Worm (Caenorhabditis elegans): Measurements from ENCODE around the gene bmk-1.

The bmk-1 gene

DNA sequence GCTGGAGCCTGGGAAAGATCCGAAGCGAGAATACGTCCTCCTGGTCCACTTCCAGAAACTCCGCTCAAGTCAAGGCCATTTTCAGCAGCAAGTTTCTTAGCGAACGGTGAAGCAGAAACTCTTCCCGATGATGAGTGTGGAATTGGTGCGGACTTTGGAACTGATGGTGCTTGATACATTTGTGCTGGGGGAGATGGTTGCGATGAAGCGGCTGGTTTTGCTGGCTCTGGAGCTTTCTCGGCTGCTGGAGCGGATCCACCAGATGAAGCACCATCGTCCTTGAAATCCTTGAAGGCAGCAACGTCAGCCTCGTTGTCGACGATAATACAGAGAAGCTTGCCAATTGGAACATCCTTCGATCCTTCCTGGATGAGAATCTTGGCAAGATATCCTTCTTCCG, 10.3 kb downstream of the bmk-1 start:
- TF ChIP-seq unc-62 (GFP tag; optimal IDR thresholded peaks at IDR 0.05), result no peak

- no peak for TF ChIP-seq unc-62 (GFP tag; optimal IDR thresholded peaks at IDR 0.05)
Measured at ce11 chrV:14440841-14441240, 15.9 kb downstream of the bmk-1 start, which contains the start of gene F23B12.4. TSS of gene F23B12.4 (plus strand) at chrV:14441141.

- no peak for TF ChIP-seq unc-62 (GFP tag; optimal IDR thresholded peaks at IDR 0.05)
Measured at ce11 chrV:14439236-14439635, 17.5 kb downstream of the bmk-1 start.

ce11 chrV:14438099-14438739, 18.6 kb downstream of the bmk-1 start:
- no peak for TF ChIP-seq unc-62 (GFP tag; optimal IDR thresholded peaks at IDR 0.05)

DNA sequence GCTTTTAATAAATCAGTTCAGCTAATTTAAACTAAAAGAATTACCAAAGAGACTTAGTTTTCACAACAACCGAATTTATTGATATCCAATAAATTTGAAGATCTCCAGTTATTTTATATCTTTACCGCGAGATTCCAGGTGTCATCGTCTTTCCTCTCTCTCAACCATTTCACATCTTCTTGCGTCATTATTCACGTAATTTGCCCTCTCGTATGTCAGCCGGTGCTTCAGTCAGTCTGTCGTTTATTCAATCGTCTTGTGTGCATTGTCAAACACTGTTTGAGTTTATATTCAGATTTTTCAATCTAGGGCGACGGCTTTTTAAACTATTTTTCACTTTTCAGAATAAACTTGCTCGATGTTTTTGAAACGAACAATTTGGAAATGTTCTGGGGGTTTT, 19.4 kb downstream of the bmk-1 start:
- no peak for TF ChIP-seq unc-62 (GFP tag; optimal IDR thresholded peaks at IDR 0.05)

DNA sequence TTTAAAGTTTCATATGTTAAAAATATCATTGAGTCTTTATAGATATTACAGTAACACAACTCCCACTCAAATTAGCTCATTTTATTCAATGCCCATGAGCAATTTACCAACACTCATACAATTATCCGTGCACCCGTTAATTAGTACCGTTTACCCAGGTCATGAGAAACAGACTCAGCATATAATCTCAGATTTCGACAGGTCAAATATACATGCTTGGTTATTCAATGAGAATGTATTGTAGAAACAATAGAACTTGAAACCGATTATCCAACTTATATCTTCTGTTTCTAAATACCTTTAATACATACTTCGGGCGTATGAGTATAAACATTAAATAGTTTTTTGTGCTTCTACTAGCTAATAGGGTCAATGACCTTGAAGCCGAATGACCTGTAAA, 20.6 kb downstream of the bmk-1 start:
- TF ChIP-seq unc-62 (GFP tag; optimal IDR thresholded peaks at IDR 0.05), result no peak

DNA sequence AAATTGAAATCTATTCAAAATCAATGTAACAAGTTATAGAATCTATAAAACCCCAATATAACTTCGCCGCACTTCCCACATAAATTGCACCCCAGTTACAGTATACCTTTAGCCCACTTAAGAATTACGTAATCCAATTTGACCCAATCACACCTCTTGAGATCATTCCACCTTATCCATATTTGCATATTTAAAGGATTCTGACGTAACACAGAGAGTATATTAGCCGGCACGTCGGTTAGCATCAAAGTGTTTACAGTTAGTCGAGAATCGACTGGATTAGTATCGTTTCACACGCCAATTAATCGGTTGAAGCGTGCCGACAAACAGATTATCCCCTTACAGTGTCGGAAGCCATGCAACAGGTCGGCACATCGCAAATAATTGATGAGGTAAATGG, 23.2 kb downstream of the bmk-1 start:
- no peak for TF ChIP-seq unc-62 (GFP tag; optimal IDR thresholded peaks at IDR 0.05)

ce11 chrV:14432259-14432658, 24.5 kb downstream of the bmk-1 start, which contains the start of gene egl-1:
TSS of gene egl-1 (minus strand) at chrV:14432359.
- no peak for TF ChIP-seq unc-62 (GFP tag; optimal IDR thresholded peaks at IDR 0.05)

DNA sequence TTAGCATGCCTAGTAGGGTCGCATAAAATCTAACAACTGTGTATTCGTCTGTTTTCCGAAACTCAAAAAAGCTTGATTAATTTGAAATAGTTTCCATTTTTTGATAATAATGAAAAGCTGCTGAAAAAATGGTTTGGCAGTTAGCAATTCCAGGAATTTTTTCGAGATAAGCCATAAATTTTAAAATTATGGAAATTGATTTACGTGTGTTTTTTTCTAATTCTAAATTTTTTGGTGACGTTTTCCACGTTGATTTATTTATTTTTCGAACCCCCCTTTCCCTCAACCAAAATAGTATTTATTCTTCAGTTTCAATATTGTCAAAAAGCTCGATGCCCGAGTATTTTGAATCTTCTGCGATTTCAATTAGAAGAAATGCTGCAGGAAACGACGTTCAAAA, 27.9 kb downstream of the bmk-1 start, which contains the start of gene F23B12.1:
Gene F23B12.1 (plus strand): TSS at position 301 of the 400 bp plus-strand sequence.
- no peak for TF ChIP-seq unc-62 (GFP tag; optimal IDR thresholded peaks at IDR 0.05)

DNA sequence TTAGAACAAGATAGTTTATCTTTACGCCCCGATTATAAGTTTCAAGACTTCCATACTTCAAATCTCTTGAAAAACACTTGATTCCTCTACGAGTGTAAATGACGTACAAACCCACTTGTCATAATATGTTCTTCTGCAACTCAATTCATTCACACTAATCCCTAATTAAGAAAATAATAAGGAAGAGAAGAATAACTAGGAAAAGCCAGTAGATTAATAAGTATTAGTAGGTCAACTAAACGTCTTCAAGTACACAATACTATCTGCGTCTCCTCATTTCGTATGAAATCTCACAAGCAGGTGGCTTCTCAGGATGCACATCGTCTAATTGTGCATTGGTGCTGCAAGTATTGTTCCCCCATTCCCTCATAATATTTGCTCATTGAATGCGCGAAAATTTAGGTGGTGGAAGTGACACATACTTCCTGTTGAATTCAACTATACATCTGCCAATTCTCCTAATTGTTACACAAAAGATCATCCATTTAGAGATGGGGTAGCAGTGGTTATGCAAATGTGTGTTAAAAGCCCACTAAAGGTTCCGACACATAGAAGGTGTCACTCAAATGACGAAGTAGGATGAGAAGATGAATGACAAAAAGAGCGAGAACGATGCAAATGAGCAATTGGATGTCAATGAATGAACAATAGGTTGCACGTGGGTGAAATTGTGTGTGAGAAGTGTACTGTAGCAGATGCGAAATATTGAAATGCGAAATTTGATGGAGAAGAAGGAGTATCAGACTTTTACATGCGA, 29.5 kb downstream of the bmk-1 start:
- TF ChIP-seq unc-62 (GFP tag; optimal IDR thresholded peaks at IDR 0.05), result no peak

DNA sequence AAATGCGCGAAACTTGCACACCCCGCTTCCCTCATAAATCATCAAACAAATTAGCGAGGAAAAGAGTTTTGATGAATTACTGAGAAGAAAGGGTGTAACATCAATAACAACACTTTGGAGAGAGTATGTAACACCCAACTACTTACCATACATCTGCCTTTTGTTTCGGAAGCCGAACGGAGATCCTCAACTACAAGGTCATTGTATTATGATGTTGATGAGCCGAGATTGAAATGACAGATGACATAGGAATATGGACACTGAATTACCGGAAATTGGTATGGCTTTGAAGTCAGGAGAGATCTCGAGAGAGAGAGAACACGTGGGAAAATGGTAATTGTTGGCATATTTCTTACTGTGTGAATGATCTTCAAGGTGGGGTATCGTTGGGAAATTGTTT, 30.8 kb downstream of the bmk-1 start:
- TF ChIP-seq unc-62 (GFP tag; optimal IDR thresholded peaks at IDR 0.05), result no peak

- TF ChIP-seq unc-62 (GFP tag; optimal IDR thresholded peaks at IDR 0.05), result no peak
Measured at ce11 chrV:14424958-14425492, 31.8 kb downstream of the bmk-1 start, which contains the start of gene rrsr-1. TSS of gene rrsr-1 (minus strand) at chrV:14425008.

- TF ChIP-seq unc-62 (GFP tag; optimal IDR thresholded peaks at IDR 0.05), result no peak
Measured at ce11 chrV:14423268-14423667, 33.5 kb downstream of the bmk-1 start, which contains the start of gene rpoa-12. TSS of gene rpoa-12 (minus strand) at chrV:14423304.

ce11 chrV:14422317-14422716, 34.5 kb downstream of the bmk-1 start, which contains the start of gene pas-1:
TSS of gene pas-1 (minus strand) at chrV:14422618.
- TF ChIP-seq unc-62 (GFP tag; optimal IDR thresholded peaks at IDR 0.05), result no peak

DNA sequence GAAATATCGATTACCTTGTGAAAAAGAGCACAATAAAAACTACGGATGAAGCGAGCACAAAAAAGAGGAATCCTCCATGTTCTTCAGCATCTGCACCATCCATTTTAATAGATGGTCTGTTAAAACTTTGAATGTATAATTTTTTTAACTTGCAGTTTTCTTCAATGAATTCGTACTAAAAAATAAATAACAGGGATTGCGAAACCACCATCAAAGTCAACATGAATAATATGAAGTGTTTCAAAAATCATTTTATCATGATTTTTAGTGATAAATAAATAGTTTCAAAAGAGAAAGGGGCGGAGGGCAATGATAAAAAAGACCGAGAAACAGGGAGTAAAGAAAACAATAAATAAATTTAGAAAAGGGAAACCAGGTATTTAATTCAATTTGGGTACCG, 35.5 kb downstream of the bmk-1 start, which contains the start of gene dhs-22:
Gene dhs-22 (minus strand): TSS at position 116 of the 400 bp plus-strand sequence.
- TF ChIP-seq unc-62 (GFP tag; optimal IDR thresholded peaks at IDR 0.05), result no peak

DNA sequence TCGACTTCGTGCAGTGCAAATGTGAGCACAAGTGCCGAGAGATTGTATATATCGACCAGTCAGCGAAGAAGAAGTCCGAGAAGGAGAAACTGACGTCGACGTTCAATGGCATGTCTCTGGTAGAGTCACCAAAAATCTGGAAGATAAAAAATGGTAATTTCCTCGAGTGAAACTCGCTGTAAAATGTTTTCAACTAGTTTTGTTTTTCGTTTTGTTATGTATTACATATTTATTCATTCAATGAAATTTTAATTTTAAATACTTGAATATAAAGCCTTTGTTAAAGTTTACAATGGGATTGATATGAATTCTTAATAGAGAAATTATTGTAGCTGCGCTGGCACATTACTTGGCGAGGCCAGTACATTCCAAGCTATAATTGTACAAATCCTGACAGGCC, 36.9 kb downstream of the bmk-1 start:
- no peak for TF ChIP-seq unc-62 (GFP tag; optimal IDR thresholded peaks at IDR 0.05)

DNA sequence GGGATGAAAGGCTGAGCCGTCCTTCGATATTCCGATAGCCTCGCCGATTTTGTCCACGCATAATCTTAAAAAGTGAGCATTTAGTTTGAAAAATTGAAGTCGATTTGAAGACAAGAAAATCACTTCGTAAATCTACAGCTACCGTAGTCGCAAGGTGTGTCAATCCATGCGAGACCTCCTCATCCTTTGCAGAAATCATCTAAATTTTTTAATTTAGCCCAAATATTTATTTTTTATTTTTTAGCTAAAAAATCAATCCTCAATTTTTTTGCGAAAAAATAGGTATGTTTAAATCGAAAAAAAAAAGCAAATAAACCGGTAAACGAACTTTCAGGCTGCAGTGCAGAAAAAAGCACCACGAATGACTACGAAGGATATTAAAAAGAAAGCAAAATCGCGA, 39.0 kb downstream of the bmk-1 start, which contains the start of the genes nxf-2 and set-31:
Gene nxf-2 (minus strand): TSS at position 101 of the 400 bp plus-strand sequence.
Gene set-31 (plus strand): TSS at position 169 of the 400 bp plus-strand sequence.
- no peak for TF ChIP-seq unc-62 (GFP tag; optimal IDR thresholded peaks at IDR 0.05)

Data from whole organism, dauer.